Worm (Caenorhabditis elegans): ENCODE data around the gene gna-1.

gna-1 gene

DNA sequence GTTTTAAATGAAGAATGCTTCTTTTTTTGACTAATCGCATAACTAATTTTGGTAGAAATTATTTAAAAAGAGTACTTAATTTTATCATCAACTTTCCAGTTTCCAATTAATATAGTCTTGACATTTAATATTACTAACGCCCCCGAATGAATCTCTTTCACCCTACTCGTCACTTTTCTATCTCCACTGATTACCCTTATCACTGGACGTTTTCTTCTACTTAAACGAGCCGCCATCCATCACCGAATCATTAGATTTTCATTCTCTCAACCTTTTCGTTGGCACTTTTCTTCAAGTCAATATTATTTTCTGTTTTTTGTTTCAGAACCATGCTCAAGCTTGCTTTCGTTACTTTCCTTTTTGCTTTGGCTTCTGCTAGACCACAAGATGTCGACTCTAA, 42.4 kb downstream of the gna-1 start, which contains the start of gene lys-1:
TSS of gene lys-1 (plus strand) at position 326 of the 400 bp plus-strand sequence.
- TF ChIP-seq tbp1 (GFP tag; optimal IDR thresholded peaks at IDR 0.05) = no peak
- TF ChIP-seq sdz-38 (tag; optimal IDR thresholded peaks at IDR 0.05) = no peak
- TF ChIP-seq dpl-1 (GFP tag; optimal IDR thresholded peaks at IDR 0.05) = no peak
- TF ChIP-seq mxl-1 (tag; optimal IDR thresholded peaks at IDR 0.05) = no peak
- TF ChIP-seq egl-18 (GFP tag; IDR thresholded peaks at IDR 0.05) = no peak
- no peak for TF ChIP-seq lin-40 (tag; optimal IDR thresholded peaks at IDR 0.05)
- TF ChIP-seq nhr-80 (tag; optimal IDR thresholded peaks at IDR 0.05) = peak; percentile 70
- no peak for TF ChIP-seq cebp-1 (GFP tag; IDR thresholded peaks at IDR 0.05)
- no peak for TF ChIP-seq cebp-1 (tag; optimal IDR thresholded peaks at IDR 0.05)
- TF ChIP-seq aptf-3 (GFP tag; IDR thresholded peaks at IDR 0.05) = no peak
- no peak for TF ChIP-seq ceh-79 (tag; optimal IDR thresholded peaks at IDR 0.05)
- peak; percentile 13 for TF ChIP-seq ZK185.1 (tag; optimal IDR thresholded peaks at IDR 0.05; ENCODE audit: poor library complexity, severe bottlenecking)
- no peak for TF ChIP-seq zfh-2 (GFP tag; conservative IDR thresholded peaks at IDR 0.05)
- TF ChIP-seq attf-3 (GFP tag; conservative IDR thresholded peaks at IDR 0.05) = no peak

- TF ChIP-seq chd-7 (tag; optimal IDR thresholded peaks at IDR 0.05) (no peak), fkh-3 (tag; optimal IDR thresholded peaks at IDR 0.05) (no peak), nhr-27 (tag; optimal IDR thresholded peaks at IDR 0.05) (no peak), F55B11.4 (tag; optimal IDR thresholded peaks at IDR 0.05; ENCODE audit: borderline replicate concordance, insufficient read depth) (no peak), lir-1 (GFP tag; conservative IDR thresholded peaks at IDR 0.05) (no peak), aptf-3 (GFP tag; IDR thresholded peaks at IDR 0.05) (no peak), Y79H2A.3 (GFP tag; conservative IDR thresholded peaks at IDR 0.05) (no peak), lag-1 (GFP tag; IDR thresholded peaks at IDR 0.05) (no peak), F52B5.7 (tag; optimal IDR thresholded peaks at IDR 0.05) (no peak)
Measured at ce11 chrV:10276038-10276437, 43.9 kb downstream of the gna-1 start.

DNA sequence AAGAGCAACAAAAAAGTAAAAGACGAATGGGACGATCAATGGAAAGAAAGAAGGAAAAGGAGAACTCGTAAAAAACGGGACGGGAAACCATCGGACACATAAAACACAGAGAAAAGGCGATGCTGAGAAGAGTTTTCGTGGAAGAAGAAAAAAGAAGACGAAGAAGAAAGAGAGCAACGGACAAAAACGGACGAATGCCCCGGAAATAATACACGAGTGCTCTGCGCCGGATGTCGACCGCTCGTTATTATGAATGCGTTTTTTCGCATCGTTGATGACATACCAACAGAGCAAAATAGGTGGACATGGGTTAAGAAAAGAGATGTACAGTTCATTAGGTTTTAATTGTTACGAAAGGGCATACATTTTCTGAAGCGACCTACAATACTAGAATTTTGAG, 44.3 kb downstream of the gna-1 start, which contains the start of gene Y22F5A.11:
TSS of gene Y22F5A.11 (minus strand) at position 28 of the 400 bp plus-strand sequence.
- TF ChIP-seq snpc-4 (GFP tag; optimal IDR thresholded peaks at IDR 0.05) (no peak), snpc-4 (tag; optimal IDR thresholded peaks at IDR 0.05) (peak in 2 of 4 experiments; percentile 2 to 68), snpc-1.1 (tag; optimal IDR thresholded peaks at IDR 0.05; ENCODE audit: insufficient read depth) (no peak)

- TF ChIP-seq cebp-1 (GFP tag; IDR thresholded peaks at IDR 0.05) = 0 out of 2 replicates have a peak, but pooled peaks have one; percentile 3
- peak; percentile 18 for TF ChIP-seq cebp-1 (tag; optimal IDR thresholded peaks at IDR 0.05)
- TF ChIP-seq lin-35 (GFP tag; optimal IDR thresholded peaks at IDR 0.05) = peak in 1 of 3 experiments; percentile 45
- TF ChIP-seq F10E7.11 (tag; optimal IDR thresholded peaks at IDR 0.05) = no peak
- no peak for TF ChIP-seq aptf-2 (GFP tag; conservative IDR thresholded peaks at IDR 0.05)
- TF ChIP-seq ztf-6 (GFP tag; IDR thresholded peaks at IDR 0.05) = no peak
- no peak for TF ChIP-seq ccch-3 (GFP tag; optimal IDR thresholded peaks at IDR 0.05)
- TF ChIP-seq attf-5 (GFP tag; optimal IDR thresholded peaks at IDR 0.05) = peak; percentile 0
- no peak for TF ChIP-seq rcor-1 (GFP tag; IDR thresholded peaks at IDR 0.05)
- TF ChIP-seq zim-3 (tag; optimal IDR thresholded peaks at IDR 0.05) = no peak
- no peak for TF ChIP-seq athp-1 (tag; optimal IDR thresholded peaks at IDR 0.05)
- TF ChIP-seq ztf-26 (tag; optimal IDR thresholded peaks at IDR 0.05) = no peak
- no peak; the same call in 1 of the 2 replicates for TF ChIP-seq nfyb-1 (GFP tag; IDR thresholded peaks at IDR 0.05)
- no peak for TF ChIP-seq Y53G8AR.9 (GFP tag; conservative IDR thresholded peaks at IDR 0.05)
- peak; percentile 26 for TF ChIP-seq K12H6.12 (tag; optimal IDR thresholded peaks at IDR 0.05)
- TF ChIP-seq lin-40 (tag; optimal IDR thresholded peaks at IDR 0.05) = peak; percentile 39
- TF ChIP-seq unc-130 (GFP tag; optimal IDR thresholded peaks at IDR 0.05) = no peak
- no peak for TF ChIP-seq F39B2.1 (GFP tag; IDR thresholded peaks at IDR 0.05)
- no peak for TF ChIP-seq madf-8 (GFP tag; conservative IDR thresholded peaks at IDR 0.05)
Measured at ce11 chrV:10273837-10274236, 46.1 kb downstream of the gna-1 start.
